Worm (Caenorhabditis elegans): ENCODE measurements around the gene F56D6.9.
"Not testable (repeated sequence)": the region's sequence is repeated elsewhere in the genome, so short reads cannot be mapped to it uniquely, and the experiment has no call there.

F56D6.9 gene

DNA sequence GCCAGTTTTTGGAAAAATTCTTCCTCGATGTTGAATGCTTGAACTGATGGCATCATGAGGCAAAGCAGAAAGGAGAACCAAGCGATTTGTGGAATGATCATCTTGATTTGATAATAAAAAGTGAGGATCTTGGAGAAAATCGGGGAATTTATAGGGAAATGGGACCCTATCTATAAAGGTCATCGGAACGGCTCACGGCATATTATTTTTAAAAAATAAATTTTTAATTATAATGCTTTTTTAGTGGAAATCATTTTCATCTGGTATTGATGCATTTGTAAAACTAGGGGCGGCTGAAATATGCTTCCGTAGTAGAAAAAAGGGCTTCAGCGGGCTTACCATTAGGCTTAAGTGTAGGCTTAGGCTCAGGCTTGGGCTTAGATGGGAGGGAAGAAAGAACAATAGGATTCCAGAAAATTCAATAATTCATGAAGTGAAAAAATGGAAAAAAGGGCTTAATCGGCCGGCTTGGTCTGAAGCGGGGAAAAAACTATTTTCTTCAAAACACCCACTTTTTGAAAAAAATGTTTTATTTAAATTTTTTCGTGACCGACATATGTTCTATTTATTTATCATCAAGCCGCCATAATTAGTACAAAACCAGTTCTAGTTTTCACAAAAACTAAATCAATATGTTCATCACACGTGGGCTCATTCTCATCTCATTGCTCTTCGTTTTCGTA lies 15.5 kb downstream of the F56D6.9 start, which contains the start of the genes F56D6.22 and F56D6.12:
TSS of gene F56D6.22 (minus strand) at position 101 of the 683 bp plus-strand sequence.
TSS of gene F56D6.12 (plus strand) at position 633 of the 683 bp plus-strand sequence.
- TF ChIP-seq sea-1 (GFP tag; conservative IDR thresholded peaks at IDR 0.05) (no peak), ceh-13 (GFP tag; optimal IDR thresholded peaks at IDR 0.05) (no peak), tra-4 (tag; optimal IDR thresholded peaks at IDR 0.05) (no peak), aly-1 (tag; optimal IDR thresholded peaks at IDR 0.05) (no peak), hnd-1 (tag; optimal IDR thresholded peaks at IDR 0.05) (no peak)

DNA sequence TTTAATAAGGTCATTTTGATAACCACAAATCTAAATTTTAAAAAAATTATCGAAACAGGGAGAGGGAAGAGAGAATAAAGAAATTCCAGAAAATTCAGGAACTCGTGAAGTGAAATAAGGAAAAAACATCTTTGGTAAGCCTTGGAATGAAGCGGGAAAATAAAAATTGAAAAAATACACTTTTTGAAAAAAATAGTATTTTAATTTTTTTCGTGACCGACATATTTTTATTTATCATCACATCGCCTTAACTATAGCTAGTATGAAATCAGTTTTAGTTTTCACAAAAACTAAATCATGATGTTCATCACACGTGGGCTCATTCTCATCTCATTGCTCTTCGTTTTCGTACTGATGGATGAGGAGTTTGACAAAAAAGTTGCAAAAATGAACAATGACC lies 17.0 kb downstream of the F56D6.9 start, which contains the start of gene F56D6.13:
TSS of gene F56D6.13 (plus strand) at position 301 of the 400 bp plus-strand sequence.
- TF ChIP-seq tbx-37 (GFP tag; conservative IDR thresholded peaks at IDR 0.05) (no peak), ceh-36 (tag; optimal IDR thresholded peaks at IDR 0.05) (no peak), scrt-1 (GFP tag; IDR thresholded peaks at IDR 0.05) (no peak), ets-7 (tag; optimal IDR thresholded peaks at IDR 0.05) (no peak), hmg-4 (GFP tag; optimal IDR thresholded peaks at IDR 0.05) (no peak), ama-1 (optimal IDR thresholded peaks at IDR 0.05) (no peak), sea-1 (GFP tag; conservative IDR thresholded peaks at IDR 0.05) (no peak), hnd-1 (tag; optimal IDR thresholded peaks at IDR 0.05) (no peak), ceh-13 (GFP tag; optimal IDR thresholded peaks at IDR 0.05) (no peak), F13C5.2 (tag; optimal IDR thresholded peaks at IDR 0.05) (no peak), B0310.2 (tag; optimal IDR thresholded peaks at IDR 0.05) (no peak), flt-1 (GFP tag; IDR thresholded peaks at IDR 0.05) (no peak), tbx-11 (GFP tag; IDR thresholded peaks at IDR 0.05) (no peak)

DNA sequence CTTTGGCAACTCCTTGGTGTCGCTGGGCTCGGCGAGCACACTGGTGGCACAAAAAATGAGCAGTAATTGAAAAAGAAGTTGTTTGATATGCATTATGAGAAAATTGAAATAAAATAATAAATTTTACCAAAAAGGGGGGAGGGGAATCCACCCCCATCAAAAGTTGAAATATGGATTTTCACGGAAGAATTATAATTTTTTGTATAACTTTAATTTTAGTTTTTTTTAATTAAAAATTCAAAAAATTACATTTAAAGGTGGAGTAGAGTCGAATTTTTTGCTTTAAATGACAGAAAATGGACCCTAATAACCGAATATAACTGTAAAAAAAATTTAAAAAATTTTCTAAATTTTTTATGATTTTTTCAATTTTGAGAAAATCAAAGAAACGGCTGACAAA lies 19.7 kb downstream of the F56D6.9 start, which contains the start of gene F56D6.18:
TSS of gene F56D6.18 (minus strand) at position 101 of the 400 bp plus-strand sequence.
- not testable (repeated sequence) for TF ChIP-seq tra-4 (tag; optimal IDR thresholded peaks at IDR 0.05); tbx-11 (GFP tag; IDR thresholded peaks at IDR 0.05); aly-1 (tag; optimal IDR thresholded peaks at IDR 0.05)

DNA sequence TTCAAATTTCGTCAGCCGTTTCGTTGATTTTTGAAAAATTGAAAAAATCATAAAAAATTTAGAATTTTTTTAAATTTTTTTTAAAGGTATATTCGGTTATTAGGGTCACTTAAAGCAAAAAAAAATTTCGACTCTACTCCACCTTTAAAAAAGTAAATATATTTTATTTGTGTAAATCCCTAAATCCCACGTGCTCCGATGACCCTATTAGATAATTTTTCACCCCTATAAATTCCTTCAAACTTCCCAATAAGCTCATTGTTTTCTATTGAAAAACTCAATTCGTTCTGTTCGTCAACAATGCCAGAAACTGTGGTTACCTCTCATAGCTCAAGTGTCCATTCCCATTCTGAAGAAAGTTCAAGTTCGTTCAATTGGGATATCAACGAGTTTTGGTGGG lies 20.5 kb downstream of the F56D6.9 start, which contains the start of gene F56D6.20:
TSS of gene F56D6.20 (plus strand) at position 301 of the 400 bp plus-strand sequence.
- TF ChIP-seq hmbx-1 (tag; optimal IDR thresholded peaks at IDR 0.05): no peak
- TF ChIP-seq tra-4 (tag; optimal IDR thresholded peaks at IDR 0.05): no peak
- no peak for TF ChIP-seq hmg-4 (GFP tag; optimal IDR thresholded peaks at IDR 0.05)
- TF ChIP-seq pes-1 (GFP tag; IDR thresholded peaks at IDR 0.05): no peak
- no peak for TF ChIP-seq ama-1 (optimal IDR thresholded peaks at IDR 0.05)
- no peak for TF ChIP-seq hnd-1 (tag; optimal IDR thresholded peaks at IDR 0.05)
- TF ChIP-seq ceh-13 (GFP tag; optimal IDR thresholded peaks at IDR 0.05): no peak
- no peak for TF ChIP-seq aly-1 (tag; optimal IDR thresholded peaks at IDR 0.05)
- no peak for TF ChIP-seq tbx-37 (GFP tag; conservative IDR thresholded peaks at IDR 0.05)
- no peak for TF ChIP-seq flt-1 (GFP tag; IDR thresholded peaks at IDR 0.05)
- TF ChIP-seq B0310.2 (tag; optimal IDR thresholded peaks at IDR 0.05): no peak
- no peak for TF ChIP-seq sea-1 (GFP tag; conservative IDR thresholded peaks at IDR 0.05)
- no peak for TF ChIP-seq F13C5.2 (tag; optimal IDR thresholded peaks at IDR 0.05)
- TF ChIP-seq ceh-36 (tag; optimal IDR thresholded peaks at IDR 0.05): no peak
- no peak for TF ChIP-seq ets-7 (tag; optimal IDR thresholded peaks at IDR 0.05)
- no peak for TF ChIP-seq scrt-1 (GFP tag; IDR thresholded peaks at IDR 0.05)
- no peak for TF ChIP-seq tbx-11 (GFP tag; IDR thresholded peaks at IDR 0.05)

DNA sequence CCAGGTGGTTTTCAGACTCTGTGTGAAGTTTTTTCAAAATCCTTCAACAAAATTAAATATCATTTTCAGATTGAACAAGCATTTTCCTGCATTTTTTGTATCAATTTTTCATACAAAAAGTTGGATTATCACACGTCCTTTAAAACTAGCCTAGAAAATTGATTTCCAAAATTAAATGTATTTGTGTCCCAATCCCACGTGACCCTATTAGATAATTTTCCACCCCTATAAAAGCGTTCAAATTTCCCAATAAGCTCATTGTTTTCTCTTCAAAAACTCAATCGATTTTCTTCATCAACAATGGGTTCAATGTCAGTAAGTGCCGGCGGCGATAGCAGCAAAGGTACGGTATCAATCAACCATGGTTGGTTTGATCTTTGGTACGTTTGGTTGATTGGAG lies 22.3 kb downstream of the F56D6.9 start, which contains the start of gene F56D6.19:
TSS of gene F56D6.19 (plus strand) at position 301 of the 400 bp plus-strand sequence.
- TF ChIP-seq ama-1 (optimal IDR thresholded peaks at IDR 0.05) (no peak), flt-1 (GFP tag; IDR thresholded peaks at IDR 0.05) (no peak), ceh-13 (GFP tag; optimal IDR thresholded peaks at IDR 0.05) (no peak), aly-1 (tag; optimal IDR thresholded peaks at IDR 0.05) (no peak), B0310.2 (tag; optimal IDR thresholded peaks at IDR 0.05) (no peak), sea-1 (GFP tag; conservative IDR thresholded peaks at IDR 0.05) (no peak), pes-1 (GFP tag; IDR thresholded peaks at IDR 0.05) (no peak), tra-4 (tag; optimal IDR thresholded peaks at IDR 0.05) (no peak), hnd-1 (tag; optimal IDR thresholded peaks at IDR 0.05) (no peak), tbx-11 (GFP tag; IDR thresholded peaks at IDR 0.05) (no peak)

DNA sequence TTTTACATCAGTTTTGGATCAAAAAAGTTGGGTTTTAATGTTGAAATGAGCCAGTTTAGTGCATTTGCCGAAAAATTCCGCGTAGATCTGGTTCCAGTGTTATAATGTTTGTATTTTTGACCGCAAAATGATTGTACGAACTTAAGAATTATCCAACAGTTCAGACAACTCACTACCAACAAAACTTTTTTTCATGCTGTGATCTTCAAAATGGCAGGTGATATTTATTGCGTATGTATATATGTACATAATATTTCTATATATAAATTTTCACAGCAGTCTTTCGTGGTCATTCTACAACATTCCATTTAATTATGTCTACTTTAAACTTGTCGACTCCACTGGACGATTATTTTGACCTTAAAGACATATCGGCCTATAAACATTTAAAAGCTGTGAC lies 23.2 kb downstream of the F56D6.9 start, which contains the start of gene srz-20:
TSS of gene srz-20 (plus strand) at position 301 of the 400 bp plus-strand sequence.
- TF ChIP-seq F13C5.2 (tag; optimal IDR thresholded peaks at IDR 0.05) (no peak), hmbx-1 (tag; optimal IDR thresholded peaks at IDR 0.05) (no peak)

DNA sequence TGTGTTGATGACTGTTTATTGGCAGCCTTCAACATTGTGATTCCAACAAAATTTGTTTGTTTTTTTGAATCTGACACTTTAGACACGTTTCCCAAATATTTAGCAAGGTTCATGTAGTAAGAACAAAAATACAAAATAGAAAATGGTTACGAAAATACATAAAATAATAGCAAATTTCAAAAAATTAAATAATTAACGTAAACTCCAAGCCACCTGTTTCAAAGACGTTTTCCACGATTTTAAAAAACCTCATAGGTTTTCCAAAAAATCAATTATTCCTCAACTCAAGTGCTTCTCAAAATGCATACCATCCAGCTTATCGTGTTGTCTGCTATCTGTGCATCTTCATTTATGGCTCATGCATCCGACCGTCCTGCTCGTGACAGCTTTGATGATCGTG lies 25.3 kb downstream of the F56D6.9 start, which contains the start of gene F56D6.14:
TSS of gene F56D6.14 (plus strand) at position 301 of the 400 bp plus-strand sequence.
- TF ChIP-seq tbx-11 (GFP tag; IDR thresholded peaks at IDR 0.05): no peak
- no peak for TF ChIP-seq B0310.2 (tag; optimal IDR thresholded peaks at IDR 0.05)
- no peak for TF ChIP-seq scrt-1 (GFP tag; IDR thresholded peaks at IDR 0.05)
- TF ChIP-seq pes-1 (GFP tag; IDR thresholded peaks at IDR 0.05): no peak
- TF ChIP-seq ama-1 (optimal IDR thresholded peaks at IDR 0.05): no peak
- no peak for TF ChIP-seq F13C5.2 (tag; optimal IDR thresholded peaks at IDR 0.05)
- no peak for TF ChIP-seq aly-1 (tag; optimal IDR thresholded peaks at IDR 0.05)
- no peak for TF ChIP-seq hmbx-1 (tag; optimal IDR thresholded peaks at IDR 0.05)
- TF ChIP-seq flt-1 (GFP tag; IDR thresholded peaks at IDR 0.05): no peak
- no peak for TF ChIP-seq hnd-1 (tag; optimal IDR thresholded peaks at IDR 0.05)
- TF ChIP-seq sea-1 (GFP tag; conservative IDR thresholded peaks at IDR 0.05): no peak
- TF ChIP-seq tbx-37 (GFP tag; conservative IDR thresholded peaks at IDR 0.05): no peak
- no peak for TF ChIP-seq tra-4 (tag; optimal IDR thresholded peaks at IDR 0.05)
- TF ChIP-seq ets-7 (tag; optimal IDR thresholded peaks at IDR 0.05): no peak
- TF ChIP-seq ceh-36 (tag; optimal IDR thresholded peaks at IDR 0.05): no peak
- TF ChIP-seq ceh-13 (GFP tag; optimal IDR thresholded peaks at IDR 0.05): no peak
- TF ChIP-seq hmg-4 (GFP tag; optimal IDR thresholded peaks at IDR 0.05): no peak
